Worm (Caenorhabditis elegans): ENCODE measurements around the gene nas-33.

DNA sequence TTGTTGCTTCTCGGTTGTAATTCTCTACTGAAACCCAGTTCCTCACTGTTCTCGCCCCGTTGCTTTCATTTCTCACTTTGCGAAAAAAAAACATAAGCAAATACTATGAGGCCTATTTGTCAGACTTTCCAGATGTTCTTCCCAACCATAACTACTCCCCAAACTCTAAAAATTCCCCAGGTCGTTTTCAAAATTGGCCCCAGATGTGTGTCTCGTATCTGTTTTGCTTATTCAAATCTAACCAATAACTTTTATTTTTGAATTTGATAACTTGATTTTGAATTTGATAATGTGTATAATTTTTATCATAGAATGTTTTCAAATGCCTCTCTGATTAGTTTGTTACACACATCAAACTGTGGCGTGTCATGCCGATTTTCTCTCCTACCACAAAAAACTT is 47.3 kb downstream of the nas-33 start:
- TF ChIP-seq peb-1 (tag; optimal IDR thresholded peaks at IDR 0.05): no peak
- TF ChIP-seq mab-5 (tag; optimal IDR thresholded peaks at IDR 0.05): no peak
- no peak for TF ChIP-seq unc-55 (GFP tag; optimal IDR thresholded peaks at IDR 0.05)
- no peak for TF ChIP-seq mdl-1 (tag; optimal IDR thresholded peaks at IDR 0.05)
- no peak for TF ChIP-seq nhr-11 (tag; optimal IDR thresholded peaks at IDR 0.05)
- TF ChIP-seq nhr-77 (tag; optimal IDR thresholded peaks at IDR 0.05): no peak
- no peak for TF ChIP-seq unc-62 (GFP tag; optimal IDR thresholded peaks at IDR 0.05)
- no peak for TF ChIP-seq F13H6.1 (tag; optimal IDR thresholded peaks at IDR 0.05)
- TF ChIP-seq nhr-6 (tag; optimal IDR thresholded peaks at IDR 0.05): no peak
